Worm (Caenorhabditis elegans) whole organism, early embryonic: ENCODE measurements around the gene Y39F10A.1.

Source experiments
- aly-1 ChIP-seq: sonication (generic microtip); optimal IDR thresholded peaks from 2 replicates; lab custom pipeline; 2016; ENCODE audit warnings: missing genetic modification characterization, missing compliant biosample characterization
- ama-1 ChIP-seq: fragments of 150-350 bp; optimal IDR thresholded peaks from 2 replicates; lab custom pipeline; 2014
- ceh-36 ChIP-seq: sonication (generic microtip); optimal IDR thresholded peaks from 2 replicates; lab custom pipeline; 2016; ENCODE audit warnings: missing genetic modification characterization, inconsistent platforms, missing compliant biosample characterization
- flt-1 ChIP-seq: fragments of 200-800 bp; sonication (Bioruptor generic); IDR thresholded peaks from 2 replicates; pipeline ENCODE4 v1.3.6; 2022; ENCODE audit warnings: missing genetic modification characterization, missing compliant biosample characterization
- hmg-4 ChIP-seq: fragments of 200-800 bp; sonication (Bioruptor generic); optimal IDR thresholded peaks from 2 replicates; lab custom pipeline; 2018; ENCODE audit warnings: mild to moderate bottlenecking, missing genetic modification characterization, missing compliant biosample characterization
- hnd-1 ChIP-seq: sonication (generic microtip); optimal IDR thresholded peaks from 2 replicates; lab custom pipeline; 2016; ENCODE audit warnings: missing genetic modification characterization, missing compliant biosample characterization
- pes-1 ChIP-seq: fragments of 200-800 bp; sonication (Bioruptor generic); IDR thresholded peaks from 2 replicates; pipeline ENCODE4 v1.3.6; 2022; ENCODE audit warnings: missing genetic modification reagents, missing genetic modification characterization, missing compliant biosample characterization
- scrt-1 ChIP-seq: fragments of 200-800 bp; sonication (Bioruptor generic); IDR thresholded peaks from 2 replicates; pipeline ENCODE4 v1.3.6; 2022; ENCODE audit warnings: missing genetic modification characterization, missing compliant biosample characterization
- tra-4 ChIP-seq: sonication (generic microtip); optimal IDR thresholded peaks from 2 replicates; lab custom pipeline; 2017; ENCODE audit warnings: missing genetic modification characterization, missing compliant biosample characterization

- TF ChIP-seq ama-1, result no peak
- no peak for TF ChIP-seq hmg-4 (GFP tag; lab: Kevin White, UChicago)
- no peak for TF ChIP-seq scrt-1
- no peak for TF ChIP-seq hnd-1 (tag; lab: Kevin White, UChicago)
- TF ChIP-seq tra-4 (tag; lab: Kevin White, UChicago), result no peak
- TF ChIP-seq ceh-36, result no peak
- TF ChIP-seq pes-1, result no peak
- TF ChIP-seq aly-1 (tag; lab: Kevin White, UChicago), result no peak
- TF ChIP-seq flt-1, result no peak
Measured at ce11 chrII:796916-797315, 21.8 kb downstream of the Y39F10A.1 start.
